Fruit fly (Drosophila melanogaster): ENCODE measurements around the gene Patsas.

DNA sequence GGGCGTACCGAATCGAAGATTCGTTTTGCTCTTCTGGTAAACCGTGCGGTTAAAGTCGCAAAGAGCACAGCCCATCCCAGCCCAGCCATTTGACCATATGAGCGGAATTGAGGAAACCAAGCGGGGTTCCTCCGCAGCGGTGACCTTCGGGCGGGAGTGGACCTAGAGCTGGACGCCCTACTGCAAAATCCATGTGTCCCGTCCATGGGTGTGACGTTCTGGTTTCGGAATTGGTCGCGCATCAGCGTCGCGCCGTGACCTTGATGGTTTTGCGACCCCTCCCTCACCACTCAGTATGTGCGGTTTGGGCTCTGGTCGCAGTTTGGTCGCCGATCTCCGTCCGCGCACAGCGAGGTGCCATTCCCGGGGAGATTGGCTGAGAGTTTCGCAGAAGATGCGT is 10.4 kb downstream of the Patsas start:
- TF ChIP-seq Abd-B (GFP tag; optimal IDR thresholded peaks at IDR 0.05) (no peak), Sp1 (GFP tag; optimal IDR thresholded peaks at IDR 0.05) (no peak)

Measured in whole organism, wandering third instar larva.